Worm (Caenorhabditis elegans) whole organism, late embryonic: ENCODE data around the gene srbc-32.

Source experiments
- K02D7.2 ChIP-seq: sonication (generic microtip); optimal IDR thresholded peaks from 2 replicates; lab custom pipeline; 2017; ENCODE audit warnings: mild to moderate bottlenecking, missing genetic modification characterization, missing compliant biosample characterization
- ceh-34 ChIP-seq: sonication (generic microtip); optimal IDR thresholded peaks from 2 replicates; lab custom pipeline; 2016; ENCODE audit warnings: mild to moderate bottlenecking, missing genetic modification characterization, missing compliant biosample characterization
- ceh-6 ChIP-seq: fragments of 200-800 bp; sonication (Bioruptor generic); optimal IDR thresholded peaks from 2 replicates; lab custom pipeline; 2018; ENCODE audit warnings: mild to moderate bottlenecking, missing genetic modification characterization, missing compliant biosample characterization
- eyg-1 ChIP-seq: sonication (generic microtip); optimal IDR thresholded peaks from 2 replicates; lab custom pipeline; 2016; ENCODE audit warnings: missing genotype, missing genetic modification characterization, missing compliant biosample characterization
- lin-11 ChIP-seq: fragments of 200-800 bp; sonication (Bioruptor generic); optimal IDR thresholded peaks from 2 replicates; lab custom pipeline; 2018; ENCODE audit warnings: mild to moderate bottlenecking, missing genetic modification characterization, missing compliant biosample characterization
- odd-2 ChIP-seq: sonication (generic microtip); optimal IDR thresholded peaks from 2 replicates; lab custom pipeline; 2017; ENCODE audit warnings: antibody characterized with exemption, mild to moderate bottlenecking, missing genetic modification characterization, missing compliant biosample characterization
- pha-4 ChIP-seq: fragments of 150-350 bp; optimal IDR thresholded peaks from 2 replicates; lab custom pipeline; 2018; ENCODE audit warnings: missing biosample characterization, missing genetic modification reagents, missing genetic modification characterization
- zip-5 ChIP-seq: sonication (generic microtip); optimal IDR thresholded peaks from 2 replicates; lab custom pipeline; 2016; ENCODE audit warnings: missing genetic modification characterization, missing compliant biosample characterization

The srbc-32 gene

ce11 chrV:3444777-3445089, 42.0 kb downstream of the srbc-32 start, which contains the start of gene cfz-2:
Gene cfz-2 (minus strand): TSS chrV:3444877.
- TF ChIP-seq ceh-34 (tag; lab: Kevin White, UChicago) (peak; percentile 71), ceh-6 (GFP tag; lab: Kevin White, UChicago) (no peak)

ce11 chrV:3442609-3443008, 44.1 kb downstream of the srbc-32 start:
- TF ChIP-seq zip-5 (tag; lab: Kevin White, UChicago) (no peak), odd-2 (tag; lab: Kevin White, UChicago) (no peak), pha-4 (no peak), K02D7.2 (tag; lab: Kevin White, UChicago) (no peak), eyg-1 (tag; lab: Kevin White, UChicago) (no peak), lin-11 (tag; lab: Kevin White, UChicago) (no peak)
